Fruit fly (Drosophila melanogaster) Kc167 (cell line): Measurements from ENCODE around the gene Sgf11.

Experiments used
- Myc ChIP-seq: fragments of >200 bp; optimal IDR thresholded peaks from 2 replicates; lab custom pipeline; 2017; ENCODE audit warnings: missing external identifiers
- h ChIP-seq: fragments of >200 bp; optimal IDR thresholded peaks from 3 replicates; lab custom pipeline; 2018; ENCODE audit warnings: missing external identifiers
- insv ChIP-seq: fragments of >200 bp; optimal IDR thresholded peaks from 3 replicates; lab custom pipeline; 2018; ENCODE audit warnings: missing external identifiers
- psq ChIP-seq: fragments of >200 bp; optimal IDR thresholded peaks from 2 replicates; lab custom pipeline; 2017; ENCODE audit warnings: missing external identifiers
- ttk ChIP-seq: sonication (Bioruptor generic); optimal IDR thresholded peaks from 2 replicates; lab custom pipeline; 2017; ENCODE audit warnings: missing external identifiers

DNA sequence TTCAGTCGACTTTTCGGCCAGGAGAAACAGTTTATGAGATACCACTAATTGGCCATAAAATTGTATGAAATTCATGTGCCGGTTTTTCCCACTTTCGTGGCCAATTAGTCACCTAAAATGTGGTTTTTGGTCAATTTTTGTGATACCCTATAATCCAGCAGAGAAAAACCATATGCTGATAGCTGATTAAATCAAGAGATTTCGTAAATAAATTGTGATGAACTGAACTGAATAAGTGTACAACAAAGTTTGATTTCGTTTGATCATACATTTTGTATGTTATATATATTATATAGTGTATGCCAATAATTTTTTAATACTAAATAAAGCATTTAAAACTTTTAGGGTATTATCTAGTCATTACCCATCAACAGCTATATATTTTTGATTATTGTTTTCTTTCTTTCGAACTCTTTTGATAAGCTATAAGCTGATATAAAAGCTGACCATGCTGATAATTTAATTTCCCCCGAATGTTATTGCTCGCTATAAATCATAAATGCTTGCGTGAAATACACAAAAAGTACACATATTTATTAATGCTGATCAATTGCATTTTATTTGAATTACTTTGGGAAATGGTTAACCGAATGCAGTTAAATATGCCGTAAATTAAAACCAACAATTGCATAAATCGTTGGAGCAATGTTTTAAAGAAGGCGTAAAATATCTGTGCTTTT, 46.7 kb downstream of the Sgf11 start:
- no peak for TF ChIP-seq h
- no peak for TF ChIP-seq psq
- no peak for TF ChIP-seq ttk (lab: Kevin White, UChicago)
- TF ChIP-seq insv (lab: Kevin White, UChicago), result no peak
- TF ChIP-seq Myc, result no peak
